Fruit fly (Drosophila melanogaster): ENCODE results near the gene CG10345.

DNA sequence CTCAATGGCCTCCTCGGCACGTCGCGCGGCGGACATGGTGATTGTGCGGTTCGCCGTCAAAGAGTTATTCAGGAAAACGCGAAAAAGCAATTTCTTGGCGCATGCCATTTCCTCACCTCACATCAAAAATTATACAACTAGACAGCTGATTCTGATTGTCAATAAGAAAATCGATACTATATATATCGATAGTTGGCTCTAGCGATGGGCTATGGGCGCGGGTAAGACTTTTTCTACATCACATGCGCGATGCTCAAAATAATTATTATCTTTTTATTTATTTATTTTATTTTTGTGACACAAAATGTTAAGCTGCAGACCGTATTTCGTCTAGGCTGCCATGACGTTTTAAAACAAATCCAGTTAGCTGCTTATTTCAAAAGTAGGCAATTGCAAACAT lies 9.6 kb upstream of the CG10345 start, which contains the start of gene CG10340:
- TF ChIP-seq h (optimal IDR thresholded peaks at IDR 0.05) (no peak), psq (optimal IDR thresholded peaks at IDR 0.05) (no peak)
